Worm (Caenorhabditis elegans): ENCODE measurements around the gene C50B6.1.

Gene C50B6.1

DNA sequence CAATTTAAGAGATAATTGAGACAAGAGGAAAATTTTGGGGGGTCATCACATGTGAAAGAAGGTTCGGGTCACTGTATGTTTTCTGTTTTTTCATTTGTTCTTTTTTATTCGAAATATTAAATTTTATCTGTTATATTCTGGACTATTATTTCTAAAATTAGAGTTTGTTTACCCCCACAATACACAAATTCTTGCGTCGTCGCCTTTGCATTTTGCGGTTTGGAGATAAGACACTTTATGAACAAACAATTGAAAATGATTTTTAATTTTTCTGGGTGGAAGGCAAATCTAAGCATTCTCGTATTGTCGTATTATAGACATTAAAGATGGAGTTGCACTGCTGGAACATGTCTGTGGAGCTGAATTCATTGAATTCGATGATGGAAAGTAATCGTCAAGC is 35.4 kb upstream of the C50B6.1 start:
- TF ChIP-seq fos-1 (tag; optimal IDR thresholded peaks at IDR 0.05) (peak; percentile 44), skn-1 (tag; optimal IDR thresholded peaks at IDR 0.05) (no peak)

DNA sequence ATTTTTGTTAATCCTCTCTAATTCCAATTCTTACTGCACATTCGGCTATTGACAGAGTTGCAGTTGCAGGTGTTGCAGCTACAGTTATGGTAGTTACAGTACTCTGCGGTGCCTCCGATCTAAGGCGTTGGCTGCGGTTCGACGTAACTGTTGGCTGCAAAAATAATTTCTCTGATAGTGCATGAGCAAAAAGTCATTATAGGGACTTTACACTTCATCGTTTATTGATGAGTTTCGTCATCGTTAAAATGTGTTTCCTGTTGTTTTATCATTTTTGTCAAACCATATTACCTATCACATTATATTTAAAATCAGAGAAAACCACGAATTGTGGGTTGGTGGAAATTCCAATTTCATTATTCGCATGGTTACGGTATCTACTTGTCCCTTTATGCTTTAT is 34.1 kb upstream of the C50B6.1 start:
- TF ChIP-seq unc-39 (tag; optimal IDR thresholded peaks at IDR 0.05) = no peak
- peak; percentile 80 for TF ChIP-seq fos-1 (tag; optimal IDR thresholded peaks at IDR 0.05)
- no peak for TF ChIP-seq nhr-25 (tag; optimal IDR thresholded peaks at IDR 0.05)

DNA sequence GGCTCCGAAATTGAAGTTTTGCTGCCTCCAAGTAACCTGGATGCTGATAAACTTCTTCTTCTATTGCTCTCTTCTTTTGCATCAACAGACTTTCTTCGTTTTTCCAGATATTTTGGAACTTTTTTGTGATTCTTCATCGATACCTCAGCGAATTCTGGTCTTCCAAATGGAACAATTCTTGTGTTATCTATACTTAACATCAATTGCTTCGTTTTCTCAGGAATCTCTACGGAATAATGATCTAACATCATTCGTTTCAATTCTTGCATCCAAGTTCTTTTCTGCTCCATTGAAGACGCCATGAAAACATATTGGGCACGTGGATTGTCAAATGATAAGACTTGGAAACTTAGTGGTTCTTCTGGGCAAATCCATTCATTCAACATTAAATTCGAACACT is 32.8 kb upstream of the C50B6.1 start, which contains the start of gene F32F2.4:
Gene F32F2.4 (plus strand): TSS at position 301 of the 400 bp plus-strand sequence.
- no peak for TF ChIP-seq F13H6.1 (tag; optimal IDR thresholded peaks at IDR 0.05)
- TF ChIP-seq nhr-6 (tag; optimal IDR thresholded peaks at IDR 0.05) = no peak
- no peak for TF ChIP-seq sem-4 (tag; optimal IDR thresholded peaks at IDR 0.05)
- TF ChIP-seq nhr-11 (tag; optimal IDR thresholded peaks at IDR 0.05) = no peak
- TF ChIP-seq ztf-4 (tag; optimal IDR thresholded peaks at IDR 0.05) = no peak
- no peak for TF ChIP-seq ZK546.5 (tag; optimal IDR thresholded peaks at IDR 0.05)
- no peak for TF ChIP-seq aly-2 (tag; optimal IDR thresholded peaks at IDR 0.05)
- no peak for TF ChIP-seq egl-27 (tag; optimal IDR thresholded peaks at IDR 0.05)
- no peak for TF ChIP-seq sma-3 (GFP tag; optimal IDR thresholded peaks at IDR 0.05)
- TF ChIP-seq mab-5 (tag; optimal IDR thresholded peaks at IDR 0.05) = no peak
- no peak for TF ChIP-seq gmeb-1 (tag; optimal IDR thresholded peaks at IDR 0.05)
- no peak for TF ChIP-seq nhr-77 (tag; optimal IDR thresholded peaks at IDR 0.05)
- no peak for TF ChIP-seq ztf-11 (tag; optimal IDR thresholded peaks at IDR 0.05)
- TF ChIP-seq peb-1 (tag; optimal IDR thresholded peaks at IDR 0.05) = no peak
- TF ChIP-seq nhr-21 (tag; optimal IDR thresholded peaks at IDR 0.05) = no peak
- no peak for TF ChIP-seq nhr-23 (tag; optimal IDR thresholded peaks at IDR 0.05)
- TF ChIP-seq nhr-12 (tag; optimal IDR thresholded peaks at IDR 0.05) = no peak

DNA sequence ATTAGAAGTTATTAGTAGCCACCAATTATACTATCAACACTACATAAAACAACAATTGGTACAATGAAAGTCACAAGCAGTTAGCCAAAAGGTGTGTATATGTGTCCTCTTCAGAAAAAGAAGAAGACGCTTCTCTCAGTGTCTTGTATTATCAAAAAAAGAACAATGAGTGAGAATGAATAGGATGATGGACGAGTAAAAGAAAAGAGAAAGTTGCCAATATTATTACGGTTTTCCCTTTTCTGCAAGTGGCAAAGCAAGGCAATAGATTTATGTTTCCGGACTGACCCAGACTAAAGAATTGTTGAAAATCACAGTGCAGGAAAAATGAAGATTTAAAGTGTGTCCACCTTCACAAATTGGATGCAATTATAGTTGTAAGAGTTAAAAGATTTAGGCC is 28.3 kb upstream of the C50B6.1 start:
- no peak for TF ChIP-seq crh-2 (tag; optimal IDR thresholded peaks at IDR 0.05)
- peak; percentile 43 for TF ChIP-seq blmp-1 (tag; optimal IDR thresholded peaks at IDR 0.05; ENCODE audit: insufficient read depth)
- TF ChIP-seq ceh-82 (tag; optimal IDR thresholded peaks at IDR 0.05) = no peak
- no peak for TF ChIP-seq ZK546.5 (tag; optimal IDR thresholded peaks at IDR 0.05)
- TF ChIP-seq peb-1 (tag; optimal IDR thresholded peaks at IDR 0.05) = no peak
- no peak for TF ChIP-seq ama-1 (optimal IDR thresholded peaks at IDR 0.05)
- no peak for TF ChIP-seq nhr-77 (tag; optimal IDR thresholded peaks at IDR 0.05)

DNA sequence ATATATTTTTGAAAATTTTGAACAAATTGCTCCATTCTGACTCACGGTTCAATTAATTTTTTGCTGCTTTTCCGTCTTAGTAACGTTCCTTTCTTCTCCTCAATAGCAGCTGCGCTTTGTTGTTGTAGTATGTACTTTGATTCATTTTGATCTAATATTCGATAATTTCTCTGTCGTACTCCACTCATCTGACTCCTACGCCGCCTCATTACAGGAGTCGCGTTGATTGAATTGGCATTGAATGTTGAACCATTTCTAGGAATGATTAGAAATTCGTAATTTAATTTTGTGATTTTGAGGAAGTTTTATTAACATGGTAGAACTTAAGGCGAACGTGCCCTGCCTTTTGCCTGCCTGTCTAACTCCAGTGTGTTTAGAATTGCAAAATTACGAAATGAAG is 25.8 kb upstream of the C50B6.1 start:
- TF ChIP-seq sma-3 (GFP tag; optimal IDR thresholded peaks at IDR 0.05) (no peak), gmeb-1 (tag; optimal IDR thresholded peaks at IDR 0.05) (no peak), nhr-10 (tag; optimal IDR thresholded peaks at IDR 0.05) (no peak), peb-1 (tag; optimal IDR thresholded peaks at IDR 0.05) (no peak), nhr-6 (tag; optimal IDR thresholded peaks at IDR 0.05) (no peak), mdl-1 (tag; optimal IDR thresholded peaks at IDR 0.05) (no peak), unc-55 (GFP tag; optimal IDR thresholded peaks at IDR 0.05) (no peak), R02D3.7 (tag; optimal IDR thresholded peaks at IDR 0.05) (no peak), alr-1 (tag; optimal IDR thresholded peaks at IDR 0.05) (no peak), nhr-25 (tag; optimal IDR thresholded peaks at IDR 0.05) (no peak), nhr-12 (tag; optimal IDR thresholded peaks at IDR 0.05) (no peak), lin-13 (GFP tag; optimal IDR thresholded peaks at IDR 0.05) (no peak), ztf-1 (GFP tag; conservative IDR thresholded peaks at IDR 0.05) (no peak), blmp-1 (tag; optimal IDR thresholded peaks at IDR 0.05; ENCODE audit: insufficient read depth) (no peak)

DNA sequence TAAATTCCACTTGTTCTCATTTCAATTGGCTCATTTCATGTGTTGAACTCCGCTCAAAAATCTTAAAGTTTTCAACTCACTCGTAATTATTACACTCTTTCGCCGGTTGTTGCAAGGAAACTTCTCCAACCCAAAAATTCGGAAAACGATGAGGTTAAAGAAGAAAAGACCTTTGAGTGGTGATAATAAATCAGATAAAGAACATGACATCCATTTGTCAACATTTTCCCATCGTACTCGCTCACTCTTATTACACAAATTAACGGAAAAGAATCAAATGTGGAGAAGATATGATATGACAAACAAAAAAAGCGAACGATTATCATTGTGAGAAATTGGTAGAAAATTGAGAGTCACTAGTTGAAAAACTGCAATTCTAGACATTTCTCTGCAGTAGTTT is 23.4 kb upstream of the C50B6.1 start:
- TF ChIP-seq unc-55 (GFP tag; optimal IDR thresholded peaks at IDR 0.05) (no peak), ceh-82 (tag; optimal IDR thresholded peaks at IDR 0.05) (no peak), sma-9 (GFP tag; optimal IDR thresholded peaks at IDR 0.05) (peak; percentile 48), sma-9 (tag; optimal IDR thresholded peaks at IDR 0.05) (no peak), mab-5 (tag; optimal IDR thresholded peaks at IDR 0.05) (no peak), ceh-16 (tag; optimal IDR thresholded peaks at IDR 0.05) (no peak), nhr-10 (tag; optimal IDR thresholded peaks at IDR 0.05) (no peak), nhr-12 (tag; optimal IDR thresholded peaks at IDR 0.05) (no peak), mdl-1 (tag; optimal IDR thresholded peaks at IDR 0.05) (no peak), dmd-4 (tag; optimal IDR thresholded peaks at IDR 0.05) (no peak), lsy-2 (tag; optimal IDR thresholded peaks at IDR 0.05) (peak in 1 of 2 experiments; percentile 28), blmp-1 (tag; optimal IDR thresholded peaks at IDR 0.05; ENCODE audit: insufficient read depth) (no peak), gmeb-1 (tag; optimal IDR thresholded peaks at IDR 0.05) (no peak), nhr-77 (tag; optimal IDR thresholded peaks at IDR 0.05) (no peak), C34F6.9 (tag; optimal IDR thresholded peaks at IDR 0.05) (no peak), ztf-4 (tag; optimal IDR thresholded peaks at IDR 0.05) (no peak), elt-3 (tag; optimal IDR thresholded peaks at IDR 0.05) (no peak), unc-62 (GFP tag; optimal IDR thresholded peaks at IDR 0.05) (no peak), elt-1 (tag; optimal IDR thresholded peaks at IDR 0.05) (no peak), sem-4 (tag; optimal IDR thresholded peaks at IDR 0.05) (peak; percentile 14), alr-1 (tag; optimal IDR thresholded peaks at IDR 0.05) (no peak), ztf-11 (tag; optimal IDR thresholded peaks at IDR 0.05) (no peak), mbf-1 (tag; optimal IDR thresholded peaks at IDR 0.05) (no peak), skn-1 (tag; optimal IDR thresholded peaks at IDR 0.05) (no peak), F13H6.1 (tag; optimal IDR thresholded peaks at IDR 0.05) (no peak), lin-11 (tag; optimal IDR thresholded peaks at IDR 0.05) (no peak)
